Worm (Caenorhabditis elegans) whole organism, L4 larva: ENCODE measurements around the gene mnp-1.

Experiments used
- F37D6.2 ChIP-seq: sonication (generic microtip); optimal IDR thresholded peaks from 2 replicates; lab custom pipeline; 2016; ENCODE audit warnings: mild to moderate bottlenecking, missing genetic modification characterization, missing compliant biosample characterization
- aly-2 ChIP-seq: sonication (generic microtip); optimal IDR thresholded peaks from 2 replicates; lab custom pipeline; 2018; ENCODE audit warnings: missing biosample characterization, missing genetic modification characterization
- ama-1 ChIP-seq: fragments of 150-350 bp; optimal IDR thresholded peaks from 2 replicates; lab custom pipeline; 2014; ENCODE audit warnings: inconsistent platforms, mixed read lengths
- lin-15B ChIP-seq: fragments of 150-350 bp; sonication (generic microtip); optimal IDR thresholded peaks from 3 replicates; lab custom pipeline; 2014; ENCODE audit warnings: missing biosample characterization, missing genetic modification characterization
- nhr-77 ChIP-seq: fragments of 150-350 bp; optimal IDR thresholded peaks from 2 replicates; lab custom pipeline; 2014; ENCODE audit warnings: missing biosample characterization, missing genetic modification characterization

- no peak for TF ChIP-seq lin-15B (tag; lab: Kevin White, UChicago)
- TF ChIP-seq F37D6.2 (tag; lab: Kevin White, UChicago): no peak
- TF ChIP-seq aly-2 (tag; lab: Kevin White, UChicago): no peak
- no peak for TF ChIP-seq ama-1 (lab: Kevin White, UChicago)
- no peak for TF ChIP-seq nhr-77 (tag; lab: Kevin White, UChicago)
Measured at ce11 chrIII:4391319-4391718, 34.9 kb downstream of the mnp-1 start.
